Worm (Caenorhabditis elegans): ENCODE data around the gene vps-24.

- TF ChIP-seq nhr-6 (tag; optimal IDR thresholded peaks at IDR 0.05) (no peak), ces-1 (GFP tag; optimal IDR thresholded peaks at IDR 0.05) (no peak), nhr-11 (tag; optimal IDR thresholded peaks at IDR 0.05) (no peak), T20F7.1 (GFP tag; optimal IDR thresholded peaks at IDR 0.05) (no peak), ZK546.5 (tag; optimal IDR thresholded peaks at IDR 0.05) (no peak), ceh-20 (GFP tag; IDR thresholded peaks at IDR 0.05) (no peak)
Observed at ce11 chrII:4960690-4961089, 33.1 kb upstream of the vps-24 start.
